Fruit fly (Drosophila melanogaster) Kc167 (cell line): Measurements from ENCODE around the gene GC2.

Experiments used
- Myc ChIP-seq: fragments of >200 bp; optimal IDR thresholded peaks from 2 replicates; lab custom pipeline; 2017; ENCODE audit warnings: missing external identifiers
- Sin3A ChIP-seq: fragments of >200 bp; optimal IDR thresholded peaks from 2 replicates; lab custom pipeline; 2018; ENCODE audit warnings: missing external identifiers
- h ChIP-seq: fragments of >200 bp; optimal IDR thresholded peaks from 3 replicates; lab custom pipeline; 2018; ENCODE audit warnings: missing external identifiers
- insv ChIP-seq: fragments of >200 bp; optimal IDR thresholded peaks from 3 replicates; lab custom pipeline; 2018; ENCODE audit warnings: missing external identifiers
- psq ChIP-seq: fragments of >200 bp; optimal IDR thresholded peaks from 2 replicates; lab custom pipeline; 2017; ENCODE audit warnings: missing external identifiers
- ttk ChIP-seq: sonication (Bioruptor generic); optimal IDR thresholded peaks from 2 replicates; lab custom pipeline; 2017; ENCODE audit warnings: missing external identifiers

GC2 gene

DNA sequence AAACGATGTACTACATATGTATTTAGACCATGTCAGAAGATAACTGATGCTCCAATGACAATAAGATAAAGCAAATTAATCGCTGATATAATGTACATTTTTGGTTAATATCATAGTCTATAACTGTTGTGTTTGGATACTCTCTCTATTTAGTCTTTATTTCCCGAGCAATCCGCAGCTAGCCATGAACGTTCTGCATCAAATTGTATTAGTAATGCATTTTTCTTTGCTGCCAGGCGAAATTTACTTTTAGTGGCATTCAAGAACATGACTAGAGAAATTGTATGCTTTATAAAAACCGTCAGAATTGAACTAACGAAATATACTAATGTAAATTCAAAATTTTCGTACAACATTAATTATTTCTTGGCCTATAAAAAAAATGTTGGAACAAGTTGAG lies at the start of gene GC2:
Gene GC2, plus strand, starts transcription at position 301 of the 400 bp plus-strand sequence.
- TF ChIP-seq ttk (lab: Kevin White, UChicago) (no peak), psq (lab: Kevin White, UChicago) (no peak), Myc (lab: Kevin White, UChicago) (no peak), insv (lab: Kevin White, UChicago) (no peak), h (lab: Kevin White, UChicago) (no peak)

dm6 chr3R:11930962-11931361 lies 40.5 kb upstream of the GC2 start, which contains the start of gene CG14731:
CG14731 (plus strand) TSS chr3R:11931262.
- TF ChIP-seq Sin3A (lab: Kevin White, UChicago) (no peak), ttk (lab: Kevin White, UChicago) (no peak), h (lab: Kevin White, UChicago) (no peak), Myc (lab: Kevin White, UChicago) (no peak), insv (lab: Kevin White, UChicago) (no peak), psq (lab: Kevin White, UChicago) (no peak)

dm6 chr3R:11933903-11934302 lies 37.6 kb upstream of the GC2 start:
- TF ChIP-seq psq (lab: Kevin White, UChicago) (no peak), Sin3A (lab: Kevin White, UChicago) (no peak), ttk (lab: Kevin White, UChicago) (no peak), h (lab: Kevin White, UChicago) (no peak), Myc (lab: Kevin White, UChicago) (no peak), insv (lab: Kevin White, UChicago) (no peak)

DNA sequence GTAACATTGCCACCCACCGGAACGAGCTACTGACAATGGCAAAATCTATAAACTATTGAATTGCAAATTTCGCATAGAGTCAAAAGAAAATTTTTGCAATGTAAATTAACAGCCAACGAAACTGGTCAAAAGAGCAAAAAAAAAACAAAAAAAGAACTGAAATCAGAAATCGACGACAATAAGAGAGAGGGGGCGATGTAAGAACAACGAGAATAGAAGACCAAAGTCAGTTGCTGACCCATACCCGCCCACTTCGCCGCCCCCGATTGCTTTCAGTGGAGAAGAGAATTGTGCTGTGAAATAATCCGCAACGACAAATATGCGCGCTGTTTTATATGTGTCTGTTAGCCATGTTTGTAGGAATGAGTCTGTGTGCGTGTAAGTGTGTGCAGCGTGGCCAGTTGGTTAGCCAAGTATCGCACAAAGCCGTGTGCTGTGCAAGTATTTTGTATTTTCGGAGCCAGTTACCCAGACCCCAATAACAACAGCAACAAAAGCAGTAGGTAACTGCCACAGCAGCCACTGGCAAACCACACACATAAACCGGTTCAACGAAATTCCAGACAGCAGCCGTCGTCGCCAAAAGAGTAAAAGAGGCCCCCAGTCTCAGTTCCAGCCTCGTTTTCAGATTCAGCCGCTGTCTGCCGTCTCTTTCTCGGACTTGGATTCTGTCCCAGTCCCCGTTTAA lies 33.9 kb upstream of the GC2 start:
- TF ChIP-seq psq (lab: Kevin White, UChicago) (no peak), ttk (lab: Kevin White, UChicago) (no peak), insv (lab: Kevin White, UChicago) (no peak), Myc (lab: Kevin White, UChicago) (no peak), Sin3A (lab: Kevin White, UChicago) (no peak), h (lab: Kevin White, UChicago) (no peak)

DNA sequence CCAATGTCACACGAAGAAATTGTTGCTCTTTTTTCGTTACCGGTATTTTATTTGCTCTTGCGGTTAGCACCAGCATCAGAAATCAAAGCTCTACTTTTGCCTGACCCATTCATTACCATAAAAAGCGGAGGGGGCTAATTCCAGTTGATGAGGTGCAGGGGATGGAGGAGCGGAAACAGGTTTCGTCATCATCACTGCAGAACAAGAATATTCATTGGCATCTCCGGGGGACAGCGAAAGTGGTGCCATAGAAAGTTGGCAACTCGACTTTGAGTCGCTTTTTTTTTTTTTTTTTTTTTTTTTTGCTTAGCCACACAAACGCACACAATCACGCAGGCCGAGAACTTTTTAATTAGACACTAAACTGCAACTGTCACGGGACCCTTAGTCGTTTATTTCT lies 30.4 kb upstream of the GC2 start:
- TF ChIP-seq ttk (lab: Kevin White, UChicago) (no peak), h (lab: Kevin White, UChicago) (no peak), Myc (lab: Kevin White, UChicago) (no peak), psq (lab: Kevin White, UChicago) (no peak), Sin3A (lab: Kevin White, UChicago) (no peak), insv (lab: Kevin White, UChicago) (no peak)

DNA sequence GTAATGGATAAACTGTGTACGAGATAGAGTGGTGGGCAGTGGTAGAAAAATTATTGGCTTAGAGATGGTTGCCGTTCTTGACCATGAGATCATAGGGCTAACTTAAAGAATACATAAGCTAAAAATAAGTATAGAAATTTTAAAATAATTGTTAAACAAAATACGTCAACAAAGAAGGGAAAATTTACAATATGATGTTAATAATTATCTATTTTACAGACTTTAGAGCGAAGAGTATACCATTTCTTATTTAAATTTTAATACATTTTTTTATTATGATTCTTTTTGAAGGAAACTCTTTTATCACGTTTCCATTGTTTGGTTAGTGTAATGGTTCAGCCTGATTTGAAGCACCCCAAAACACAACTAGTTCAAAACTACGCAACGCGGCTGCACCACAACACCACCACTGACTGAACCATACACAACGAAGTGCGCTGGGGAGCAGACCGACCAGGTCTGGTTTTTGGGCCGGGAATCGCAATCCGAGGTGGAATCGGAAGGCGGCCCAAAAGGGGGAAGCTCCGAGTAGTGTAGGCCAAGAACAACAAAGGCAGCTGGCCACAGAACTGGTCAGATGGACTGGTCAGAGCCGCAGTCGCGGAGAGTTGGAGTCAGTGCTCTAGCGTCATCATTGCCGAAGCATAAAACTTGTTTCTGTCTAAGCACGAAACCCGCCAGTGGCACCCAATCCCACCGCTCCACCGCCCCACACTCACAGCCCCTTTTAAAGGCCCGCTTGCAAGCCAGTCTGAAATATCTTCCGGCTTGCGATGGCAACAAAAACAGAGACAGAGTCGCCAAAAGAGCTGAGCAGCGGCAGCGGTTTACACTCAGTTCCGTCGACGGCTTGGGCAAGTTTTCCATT lies 25.8 kb upstream of the GC2 start:
- TF ChIP-seq ttk (lab: Kevin White, UChicago) (no peak), psq (lab: Kevin White, UChicago) (no peak), insv (lab: Kevin White, UChicago) (no peak), h (lab: Kevin White, UChicago) (no peak), Sin3A (lab: Kevin White, UChicago) (no peak), Myc (lab: Kevin White, UChicago) (no peak)

dm6 chr3R:11947079-11947869 lies 24.2 kb upstream of the GC2 start:
- TF ChIP-seq Sin3A (lab: Kevin White, UChicago) (no peak), psq (lab: Kevin White, UChicago) (no peak), insv (lab: Kevin White, UChicago) (no peak), Myc (lab: Kevin White, UChicago) (no peak), ttk (lab: Kevin White, UChicago) (no peak), h (lab: Kevin White, UChicago) (no peak)

- no peak for TF ChIP-seq psq (lab: Kevin White, UChicago)
- no peak for TF ChIP-seq Sin3A (lab: Kevin White, UChicago)
- TF ChIP-seq insv (lab: Kevin White, UChicago), result no peak
- TF ChIP-seq h (lab: Kevin White, UChicago), result no peak
- TF ChIP-seq Myc (lab: Kevin White, UChicago), result no peak
- TF ChIP-seq ttk (lab: Kevin White, UChicago), result no peak
Measured at dm6 chr3R:11947959-11948358, 23.5 kb upstream of the GC2 start.

DNA sequence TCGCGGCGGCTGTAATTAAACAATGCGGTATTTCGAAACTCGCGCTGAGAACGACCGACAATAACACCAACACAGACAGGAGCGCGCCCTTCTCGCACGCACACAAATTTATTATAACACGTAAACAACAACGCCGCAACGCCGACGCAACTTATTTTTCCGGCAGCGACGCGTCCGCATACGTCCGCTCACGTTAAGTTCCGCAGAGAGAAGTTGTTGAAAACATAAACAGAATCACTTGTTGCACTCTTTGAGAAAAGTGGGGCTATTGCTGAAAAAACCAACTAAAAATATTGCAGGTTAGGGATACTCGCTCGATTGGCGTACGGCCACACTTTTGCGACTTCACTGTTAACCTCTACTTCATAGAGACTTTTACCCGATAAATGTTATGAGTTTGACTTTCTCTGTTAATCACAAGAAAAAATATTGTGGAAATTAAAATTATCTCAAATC lies 22.6 kb upstream of the GC2 start, which contains the start of gene Cad87A:
Gene Cad87A, minus strand, starts transcription at position 227 of the 456 bp plus-strand sequence.
- TF ChIP-seq Sin3A (lab: Kevin White, UChicago) (no peak), ttk (lab: Kevin White, UChicago) (no peak), psq (lab: Kevin White, UChicago) (no peak), insv (lab: Kevin White, UChicago) (no peak), h (lab: Kevin White, UChicago) (no peak), Myc (lab: Kevin White, UChicago) (no peak)

DNA sequence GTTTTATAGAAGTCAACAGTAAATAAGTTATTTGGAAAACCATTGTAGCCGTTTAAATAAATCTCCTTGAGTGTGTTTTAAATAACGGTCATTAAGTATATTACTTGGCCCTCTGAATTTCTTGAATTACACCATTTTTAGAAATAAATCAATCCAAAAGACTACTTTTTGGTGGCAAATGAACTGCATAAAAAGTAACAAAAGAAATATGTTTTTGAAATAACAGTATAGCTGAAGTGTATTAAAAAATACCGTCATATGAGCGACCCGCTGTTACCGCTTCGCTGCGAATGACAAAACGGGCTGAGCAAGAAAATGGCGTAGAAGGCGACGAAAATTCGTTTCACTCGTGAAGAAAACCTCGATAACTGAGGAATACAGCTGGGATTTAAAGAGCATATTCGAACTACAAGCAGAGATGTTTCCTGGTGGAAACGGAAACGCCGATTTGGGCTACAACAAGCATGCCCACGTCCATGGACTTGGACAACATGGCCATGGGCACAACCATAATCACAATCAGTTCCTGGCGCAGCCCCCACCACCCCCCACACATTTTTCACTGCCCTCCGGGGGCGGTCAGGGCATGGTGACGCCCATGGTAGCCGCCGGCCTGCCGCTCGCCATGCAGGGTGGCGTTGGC lies 22.0 kb upstream of the GC2 start, which contains the start of gene CG31211:
Gene CG31211, plus strand, starts transcription at position 294 of the 643 bp plus-strand sequence.
- TF ChIP-seq ttk (lab: Kevin White, UChicago) (no peak), Myc (lab: Kevin White, UChicago) (no peak), h (lab: Kevin White, UChicago) (no peak), psq (lab: Kevin White, UChicago) (no peak), Sin3A (lab: Kevin White, UChicago) (no peak), insv (lab: Kevin White, UChicago) (no peak)
